Fruit fly (Drosophila melanogaster) whole organism, embryonic: Measurements from ENCODE around the gene CG11168.

Experiments used
- Awh ChIP-seq: fragments of 200-800 bp; sonication (Bioruptor generic); IDR thresholded peaks from 2 replicates; pipeline ENCODE4, ENCODE4 v1.3.6; 2022; ENCODE audit warnings: missing biosample characterization, missing genetic modification characterization
- CG10321 ChIP-seq: fragments of 200-800 bp; sonication (Bioruptor generic); IDR thresholded peaks from 2 replicates; pipeline ENCODE4 v1.3.6; 2022; ENCODE audit warnings: missing biosample characterization, missing genetic modification characterization
- CG10959 ChIP-seq: fragments of 200-800 bp; sonication (Bioruptor generic); IDR thresholded peaks from 2 replicates; pipeline ENCODE4 v1.3.6; 2022; ENCODE audit warnings: missing biosample characterization, missing genetic modification characterization
- CG10979 ChIP-seq: fragments of 200-800 bp; sonication (Bioruptor generic); optimal IDR thresholded peaks from 2 replicates; lab custom pipeline; 2018; ENCODE audit warnings: missing biosample characterization, mild to moderate bottlenecking, missing genetic modification characterization, moderate library complexity
- CG11504 ChIP-seq: fragments of 200-800 bp; sonication (Bioruptor generic); optimal IDR thresholded peaks from 3 replicates; lab custom pipeline; 2019; ENCODE audit warnings: missing biosample characterization, mild to moderate bottlenecking, missing genetic modification characterization, moderate library complexity
- CG12942 ChIP-seq: fragments of 200-800 bp; sonication (Bioruptor generic); optimal IDR thresholded peaks from 3 replicates; lab custom pipeline; 2016; ENCODE audit warnings: missing biosample characterization, missing genetic modification characterization
- CG13624 ChIP-seq: fragments of 200-800 bp; sonication (Bioruptor generic); optimal IDR thresholded peaks from 2 replicates; lab custom pipeline; 2016; ENCODE audit warnings: missing biosample characterization, missing genetic modification characterization
- CG1529 ChIP-seq: fragments of 200-800 bp; sonication (Bioruptor generic); optimal IDR thresholded peaks from 3 replicates; lab custom pipeline; 2018; ENCODE audit warnings: missing biosample characterization, missing genetic modification characterization
- CG1602 ChIP-seq: fragments of 200-800 bp; sonication (Bioruptor generic); optimal IDR thresholded peaks from 3 replicates; lab custom pipeline; 2016; ENCODE audit warnings: missing biosample characterization, missing genetic modification characterization
- CG16779 ChIP-seq: fragments of 200-800 bp; sonication (Bioruptor generic); IDR thresholded peaks from 2 replicates; pipeline ENCODE4 v1.3.6; 2022; ENCODE audit warnings: missing biosample characterization, missing genetic modification characterization
- CG16863 ChIP-seq: fragments of 200-800 bp; sonication (Bioruptor generic); optimal IDR thresholded peaks from 3 replicates; lab custom pipeline; 2016; ENCODE audit warnings: missing biosample characterization, missing genetic modification characterization
- CG2678 ChIP-seq: fragments of 200-800 bp; sonication (Bioruptor generic); optimal IDR thresholded peaks from 3 replicates; lab custom pipeline; 2019; ENCODE audit warnings: missing biosample characterization, mild to moderate bottlenecking, missing genetic modification characterization, moderate library complexity
- CG31365 ChIP-seq: fragments of 200-800 bp; sonication (Bioruptor generic); optimal IDR thresholded peaks from 2 replicates; lab custom pipeline; 2018; ENCODE audit warnings: missing biosample characterization, mild to moderate bottlenecking, missing genetic modification characterization
- CG3163 ChIP-seq: fragments of 200-800 bp; sonication (Bioruptor generic); optimal IDR thresholded peaks from 3 replicates; lab custom pipeline; 2016; ENCODE audit warnings: missing biosample characterization, missing genetic modification characterization
- CG34422 ChIP-seq: fragments of 200-800 bp; sonication (Bioruptor generic); IDR thresholded peaks from 3 replicates; pipeline ENCODE4 v1.3.6; 2022; ENCODE audit warnings: missing biosample characterization, missing genetic modification characterization
- CG4404 ChIP-seq: fragments of 200-800 bp; sonication (Bioruptor generic); IDR thresholded peaks from 2 replicates; pipeline ENCODE4 v1.3.6; 2022; ENCODE audit warnings: missing biosample characterization, missing genetic modification characterization
- CG4617 ChIP-seq: fragments of 200-800 bp; sonication (Bioruptor generic); optimal IDR thresholded peaks from 3 replicates; lab custom pipeline; 2016; ENCODE audit warnings: missing biosample characterization, missing genetic modification characterization, borderline replicate concordance
- CG6689 ChIP-seq: fragments of 200-800 bp; sonication (Bioruptor generic); IDR thresholded peaks from 2 replicates; pipeline ENCODE4 v1.3.6; 2022; ENCODE audit warnings: missing biosample characterization, missing genetic modification characterization
- CG8478 ChIP-seq: fragments of >200 bp; optimal IDR thresholded peaks from 2 replicates; lab custom pipeline; 2018
- CkIIα-i1 ChIP-seq: fragments of 200-800 bp; sonication (Bioruptor generic); IDR thresholded peaks from 2 replicates; pipeline ENCODE4 v1.3.6; 2022; ENCODE audit warnings: missing biosample characterization, missing genetic modification characterization
- D ChIP-seq, 2 experiments: fragments of 200-800 bp in 1 of 2; fragments of >200 bp in 1 of 2; sonication (Bioruptor generic) in 1 of 2; optimal IDR thresholded peaks; 2 replicates in 1 of 2; 3 replicates in 1 of 2; lab custom pipeline; 2017; ENCODE audit warnings: mild to moderate bottlenecking in 1 of 2, missing biosample characterization in 1 of 2, missing genetic modification characterization in 1 of 2, missing genetic modification reagents in 1 of 2
- Dek ChIP-seq: fragments of 200-800 bp; sonication (Bioruptor generic); optimal IDR thresholded peaks from 3 replicates; lab custom pipeline; 2019; ENCODE audit warnings: missing biosample characterization, mild to moderate bottlenecking, missing genetic modification characterization, moderate library complexity
- Dip2 ChIP-seq: fragments of 200-800 bp; sonication (Bioruptor generic); IDR thresholded peaks from 2 replicates; pipeline ENCODE4 v1.3.6; 2022; ENCODE audit warnings: missing biosample characterization, missing genetic modification characterization
- Dll ChIP-seq: fragments of 200-800 bp; sonication (Bioruptor generic); IDR thresholded peaks from 4 replicates; pipeline ENCODE4 v1.3.6; 2022; ENCODE audit warnings: missing biosample characterization, missing genetic modification characterization; ENCODE audit not compliant: partially characterized antibody
- E2f1 ChIP-seq: fragments of 200-800 bp; sonication (Bioruptor generic); IDR thresholded peaks from 2 replicates; pipeline ENCODE4 v1.3.6; 2022; ENCODE audit warnings: missing biosample characterization, missing genetic modification characterization
- Hmr ChIP-seq: fragments of 200-800 bp; sonication (Bioruptor generic); optimal IDR thresholded peaks from 3 replicates; lab custom pipeline; 2017; ENCODE audit warnings: mild to moderate bottlenecking, missing biosample characterization, missing genetic modification reagents, missing genetic modification characterization
- Max ChIP-seq: fragments of 200-800 bp; sonication (Bioruptor generic); optimal IDR thresholded peaks from 2 replicates; lab custom pipeline; 2016; ENCODE audit warnings: missing biosample characterization, mild to moderate bottlenecking, missing genetic modification characterization
- Mes4 ChIP-seq: fragments of 200-800 bp; sonication (Bioruptor generic); optimal IDR thresholded peaks from 2 replicates; lab custom pipeline; 2016; ENCODE audit warnings: missing biosample characterization, missing genetic modification characterization
- NC2β ChIP-seq: fragments of 200-800 bp; sonication (Bioruptor generic); optimal IDR thresholded peaks from 2 replicates; lab custom pipeline; 2016; ENCODE audit warnings: missing biosample characterization, missing genetic modification characterization
- Nf-YB ChIP-seq: fragments of 200-800 bp; sonication (Bioruptor generic); optimal IDR thresholded peaks from 3 replicates; lab custom pipeline; 2019; ENCODE audit warnings: missing biosample characterization, mild to moderate bottlenecking, missing genetic modification characterization, moderate library complexity
- Usf ChIP-seq: fragments of 200-800 bp; sonication (Bioruptor generic); optimal IDR thresholded peaks from 2 replicates; lab custom pipeline; 2017; ENCODE audit warnings: missing genotype, missing biosample characterization, missing genetic modification characterization
- bab2 ChIP-seq: fragments of 200-800 bp; sonication (Bioruptor generic); optimal IDR thresholded peaks from 2 replicates; lab custom pipeline; 2016; ENCODE audit warnings: missing biosample characterization, missing genetic modification characterization
- cas ChIP-seq: fragments of 200-800 bp; sonication (Bioruptor generic); IDR thresholded peaks from 2 replicates; pipeline ENCODE4 v1.3.6; 2022; ENCODE audit warnings: missing biosample characterization, missing genetic modification characterization
- croc ChIP-seq: fragments of 200-800 bp; sonication (Bioruptor generic); conservative IDR thresholded peaks from 3 replicates; pipeline ENCODE4 v1.3.6; 2022; ENCODE audit warnings: missing biosample characterization, missing genetic modification characterization
- ems ChIP-seq: fragments of 200-800 bp; sonication (Bioruptor generic); optimal IDR thresholded peaks from 3 replicates; lab custom pipeline; 2016; ENCODE audit warnings: missing biosample characterization, missing genetic modification characterization
- lilli ChIP-seq: fragments of 200-800 bp; sonication (Bioruptor generic); optimal IDR thresholded peaks from 3 replicates; lab custom pipeline; 2016; ENCODE audit warnings: missing biosample characterization, missing genetic modification characterization
- nau ChIP-seq: fragments of 200-800 bp; sonication (Bioruptor generic); optimal IDR thresholded peaks from 3 replicates; lab custom pipeline; 2017; ENCODE audit warnings: missing biosample characterization, mild to moderate bottlenecking, missing genetic modification characterization, missing genetic modification reagents
- pita ChIP-seq: fragments of 200-800 bp; sonication (Bioruptor generic); optimal IDR thresholded peaks from 2 replicates; lab custom pipeline; 2017; ENCODE audit warnings: missing biosample characterization, mild to moderate bottlenecking, missing genetic modification characterization
- prd ChIP-seq, 3 experiments: fragments of >200 bp in 2 of 3; fragments of 200-800 bp in 1 of 3; sonication (Bioruptor generic) in 1 of 3; optimal IDR thresholded peaks in 2 of 3; IDR thresholded peaks in 1 of 3; 2 replicates in 2 of 3; 3 replicates in 1 of 3; pipeline versions ENCODE4 v1.3.6 to Lab custom; 2017 to 2022; ENCODE audit warnings: missing biosample characterization in 1 of 3, missing genetic modification characterization in 1 of 3
- pzg ChIP-seq: fragments of 200-800 bp; sonication (Bioruptor generic); optimal IDR thresholded peaks from 3 replicates; lab custom pipeline; 2018; ENCODE audit warnings: missing biosample characterization, mild to moderate bottlenecking, missing genetic modification characterization, moderate library complexity
- repo ChIP-seq: fragments of 200-800 bp; sonication (Bioruptor generic); optimal IDR thresholded peaks from 2 replicates; lab custom pipeline; 2016; ENCODE audit warnings: missing biosample characterization, missing genetic modification characterization
- scrt ChIP-seq: fragments of 200-800 bp; sonication (Bioruptor generic); optimal IDR thresholded peaks from 2 replicates; lab custom pipeline; 2018; ENCODE audit warnings: missing biosample characterization, mild to moderate bottlenecking, missing genetic modification characterization, moderate library complexity
- sima ChIP-seq: fragments of 200-800 bp; sonication (Bioruptor generic); optimal IDR thresholded peaks from 2 replicates; lab custom pipeline; 2016; ENCODE audit warnings: missing biosample characterization, missing genetic modification characterization
- sob ChIP-seq: fragments of 200-800 bp; sonication (Bioruptor generic); IDR thresholded peaks from 2 replicates; pipeline ENCODE4 v1.3.6; 2022; ENCODE audit warnings: missing biosample characterization, missing genetic modification characterization
- tna ChIP-seq: fragments of 200-800 bp; sonication (Bioruptor generic); IDR thresholded peaks from 2 replicates; pipeline ENCODE4 v1.3.6; 2022; ENCODE audit warnings: missing biosample characterization, missing genetic modification characterization; ENCODE audit not compliant: partially characterized antibody
- trh ChIP-seq: fragments of 200-800 bp; sonication (Bioruptor generic); optimal IDR thresholded peaks from 2 replicates; lab custom pipeline; 2016; ENCODE audit warnings: missing biosample characterization, missing genetic modification characterization
- wor ChIP-seq: fragments of 200-800 bp; sonication (Bioruptor generic); IDR thresholded peaks from 2 replicates; pipeline ENCODE4 v1.3.6; 2022; ENCODE audit warnings: missing biosample characterization, missing genetic modification characterization
- zen ChIP-seq: fragments of 200-800 bp; sonication (Bioruptor generic); optimal IDR thresholded peaks from 3 replicates; lab custom pipeline; 2018; ENCODE audit warnings: missing biosample characterization, mild to moderate bottlenecking, missing genetic modification characterization, moderate library complexity

The CG11168 gene

dm6 chr3R:24917814-24918636 lies at the start of gene CG11168, which contains the start of the genes PIG-S and sud1 (continued):
- peak; percentile 5 for TF ChIP-seq CG1529 (GFP tag; lab: Kevin White, UChicago)
- no peak for TF ChIP-seq pita (GFP tag; lab: Kevin White, UChicago)
- TF ChIP-seq tna (GFP tag; lab: Robert Waterston, UW): peak; percentile 71; the same call in 1 of the 2 replicates
- no peak for TF ChIP-seq Dip2 (GFP tag; lab: Robert Waterston, UW)
- TF ChIP-seq nau (GFP tag; lab: Kevin White, UChicago): no peak
- TF ChIP-seq CG13624 (GFP tag; lab: Kevin White, UChicago): no peak
- TF ChIP-seq bab2 (GFP tag; lab: Kevin White, UChicago): no peak
- TF ChIP-seq sob (GFP tag; lab: Robert Waterston, UW): peak; percentile 65; the same call in 1 of the 2 replicates
- no peak for TF ChIP-seq CG31365 (tag; lab: Kevin White, UChicago)
- TF ChIP-seq croc (GFP tag; lab: Robert Waterston, UW): peak; percentile 53; the same call in 2 of the 3 replicates
- TF ChIP-seq CG11504: no peak
- TF ChIP-seq Hmr: no peak
- peak; percentile 58; the same call in 1 of the 2 replicates for TF ChIP-seq CG4404
- TF ChIP-seq Awh (GFP tag; lab: Robert Waterston, UW): no peak
- no peak for TF ChIP-seq repo
- no peak for TF ChIP-seq CG16863 (GFP tag; lab: Kevin White, UChicago)
- no peak for TF ChIP-seq ems (GFP tag; lab: Kevin White, UChicago)
- peak; percentile 72 for TF ChIP-seq Dek (tag; lab: Kevin White, UChicago)
- TF ChIP-seq pzg (GFP tag; lab: Kevin White, UChicago): peak; percentile 56
- peak; percentile 53 for TF ChIP-seq CG4617 (GFP tag; lab: Kevin White, UChicago)
- TF ChIP-seq CG10979 (tag; lab: Kevin White, UChicago): peak; percentile 57
- no peak for TF ChIP-seq Max (GFP tag; lab: Kevin White, UChicago)
- TF ChIP-seq zen (tag; lab: Kevin White, UChicago): peak; percentile 65
- TF ChIP-seq CG2678: no peak
- no peak for TF ChIP-seq D (optimal IDR thresholded peaks at IDR 0.05; lab: Kevin White, UChicago)
- peak; percentile 19 for TF ChIP-seq D (GFP tag; optimal IDR thresholded peaks at IDR 0.05; lab: Kevin White, UChicago)
- no peak for TF ChIP-seq cas
- TF ChIP-seq CG8478 (lab: Kevin White, UChicago): no peak
- TF ChIP-seq CG10959: peak; percentile 68
- peak; percentile 49 for TF ChIP-seq Usf (GFP tag; lab: Kevin White, UChicago)
- TF ChIP-seq scrt (GFP tag; lab: Kevin White, UChicago): no peak
- no peak for TF ChIP-seq CkIIα-i1 (GFP tag; lab: Robert Waterston, UW)
- no peak for TF ChIP-seq CG10321 (GFP tag; lab: Robert Waterston, UW)
- no peak for TF ChIP-seq prd (optimal IDR thresholded peaks at IDR 0.05; lab: Kevin White, UChicago)
- TF ChIP-seq prd (GFP tag; IDR thresholded peaks at IDR 0.05; lab: Robert Waterston, UW): peak; percentile 88
- no peak for TF ChIP-seq sima (GFP tag; lab: Kevin White, UChicago)
- no peak for TF ChIP-seq trh (GFP tag; lab: Kevin White, UChicago)
- peak; percentile 50 for TF ChIP-seq CG12942
- peak; percentile 65 for TF ChIP-seq CG1602
- TF ChIP-seq lilli (GFP tag; lab: Kevin White, UChicago): peak; percentile 17
- 0 out of 2 replicates have a peak, but pooled peaks have one; percentile 30 for TF ChIP-seq E2f1 (GFP tag; lab: Robert Waterston, UW)
- no peak for TF ChIP-seq NC2β (GFP tag; lab: Kevin White, UChicago)
- TF ChIP-seq CG34422 (GFP tag; lab: Robert Waterston, UW): peak; percentile 75; the same call in 2 of the 3 replicates
- peak; percentile 18 for TF ChIP-seq Nf-YB
- no peak for TF ChIP-seq CG3163 (GFP tag; lab: Kevin White, UChicago)
- 0 out of 2 replicates have a peak, but pooled peaks have one; percentile 24 for TF ChIP-seq CG6689
- no peak for TF ChIP-seq CG16779 (GFP tag; lab: Robert Waterston, UW)
- no peak for TF ChIP-seq wor (GFP tag; lab: Robert Waterston, UW)
- TF ChIP-seq Mes4 (GFP tag; lab: Kevin White, UChicago): no peak
- peak; percentile 98 for TF ChIP-seq Dll (GFP tag; lab: Robert Waterston, UW)
